Worm (Caenorhabditis elegans) whole organism, L3 larva: ENCODE results near the gene cyp-13A5.

Experiments
- aly-2 ChIP-seq: fragments of 150-350 bp; optimal IDR thresholded peaks from 2 replicates; lab custom pipeline; 2014; ENCODE audit warnings: missing biosample characterization, missing genetic modification characterization
- ceh-16 ChIP-seq: sonication (generic microtip); optimal IDR thresholded peaks from 2 replicates; lab custom pipeline; 2017; ENCODE audit warnings: missing biosample characterization, missing genetic modification characterization
- ceh-9 ChIP-seq: sonication (generic microtip); optimal IDR thresholded peaks from 2 replicates; lab custom pipeline; 2018; ENCODE audit warnings: missing biosample characterization, missing genetic modification characterization
- egl-5 ChIP-seq: fragments of 150-350 bp; optimal IDR thresholded peaks from 2 replicates; lab custom pipeline; 2017; ENCODE audit warnings: missing biosample characterization, missing genetic modification reagents, missing genetic modification characterization, inconsistent platforms
- elt-2 ChIP-seq: sonication (generic microtip); optimal IDR thresholded peaks from 2 replicates; lab custom pipeline; 2016; ENCODE audit warnings: missing genetic modification reagents, mild to moderate bottlenecking, missing genetic modification characterization, missing compliant biosample characterization
- eor-1 ChIP-seq, 2 experiments: fragments of 150-350 bp; optimal IDR thresholded peaks; 2 replicates each; lab custom pipeline; 2014 to 2018; ENCODE audit warnings: missing biosample characterization in 2 of 2, missing genetic modification characterization in 2 of 2
- fkh-2 ChIP-seq: fragments of 150-350 bp; optimal IDR thresholded peaks from 2 replicates; lab custom pipeline; 2014; ENCODE audit warnings: missing biosample characterization, missing genetic modification reagents, missing genetic modification characterization
- fos-1 ChIP-seq: fragments of 150-350 bp; optimal IDR thresholded peaks from 2 replicates; lab custom pipeline; 2014; ENCODE audit warnings: missing biosample characterization, missing genetic modification characterization
- hmg-11 ChIP-seq: sonication (generic microtip); optimal IDR thresholded peaks from 2 replicates; lab custom pipeline; 2016; ENCODE audit warnings: missing genetic modification characterization, missing compliant biosample characterization
- lin-15B ChIP-seq: fragments of 150-350 bp; optimal IDR thresholded peaks from 2 replicates; lab custom pipeline; 2014; ENCODE audit warnings: missing biosample characterization, missing genetic modification characterization
- lin-39 ChIP-seq: fragments of 150-350 bp; optimal IDR thresholded peaks from 2 replicates; lab custom pipeline; 2018; ENCODE audit warnings: missing biosample characterization, missing genetic modification reagents, missing genetic modification characterization
- lsy-12 ChIP-seq: sonication (generic microtip); optimal IDR thresholded peaks from 2 replicates; lab custom pipeline; 2016; ENCODE audit warnings: mild to moderate bottlenecking, missing genetic modification characterization, missing compliant biosample characterization
- mdl-1 ChIP-seq: fragments of 150-350 bp; optimal IDR thresholded peaks from 2 replicates; lab custom pipeline; 2014; ENCODE audit warnings: missing biosample characterization, missing genetic modification characterization
- mml-1 ChIP-seq: fragments of 150-350 bp; sonication (generic microtip); optimal IDR thresholded peaks from 3 replicates; lab custom pipeline; 2014; ENCODE audit warnings: missing biosample characterization, missing genetic modification characterization
- nfya-1 ChIP-seq: sonication (generic microtip); optimal IDR thresholded peaks from 2 replicates; lab custom pipeline; 2017; ENCODE audit warnings: missing genetic modification characterization, mild to moderate bottlenecking, missing compliant biosample characterization, antibody characterized with exemption, moderate library complexity; ENCODE audit not compliant: insufficient read depth
- nhr-11 ChIP-seq: fragments of 150-350 bp; optimal IDR thresholded peaks from 2 replicates; lab custom pipeline; 2014; ENCODE audit warnings: missing biosample characterization, missing genetic modification characterization
- nhr-23 ChIP-seq: fragments of 150-350 bp; optimal IDR thresholded peaks from 2 replicates; lab custom pipeline; 2014; ENCODE audit warnings: missing biosample characterization, missing genetic modification reagents, missing genetic modification characterization
- nhr-237 ChIP-seq: fragments of 150-350 bp; optimal IDR thresholded peaks from 2 replicates; lab custom pipeline; 2014; ENCODE audit warnings: missing biosample characterization, missing genetic modification characterization
- nhr-25 ChIP-seq: sonication (generic microtip); optimal IDR thresholded peaks from 2 replicates; lab custom pipeline; 2017; ENCODE audit warnings: missing biosample characterization, missing genetic modification characterization
- nhr-28 ChIP-seq: fragments of 150-350 bp; optimal IDR thresholded peaks from 2 replicates; lab custom pipeline; 2014; ENCODE audit warnings: missing biosample characterization, missing genetic modification characterization
- nhr-43 ChIP-seq: sonication (generic microtip); optimal IDR thresholded peaks from 2 replicates; lab custom pipeline; 2016; ENCODE audit warnings: mild to moderate bottlenecking, missing genetic modification characterization, missing compliant biosample characterization; ENCODE audit not compliant: poor library complexity, severe bottlenecking
- nhr-76 ChIP-seq: fragments of 150-350 bp; sonication (generic microtip); optimal IDR thresholded peaks from 5 replicates; lab custom pipeline; 2014; ENCODE audit warnings: missing biosample characterization, missing genetic modification characterization
- nhr-77 ChIP-seq: fragments of 150-350 bp; optimal IDR thresholded peaks from 2 replicates; lab custom pipeline; 2014; ENCODE audit warnings: missing biosample characterization, missing genetic modification characterization
- pha-4 ChIP-seq: fragments of 150-350 bp; optimal IDR thresholded peaks from 2 replicates; lab custom pipeline; 2014; ENCODE audit warnings: missing biosample characterization, missing genetic modification reagents, missing genetic modification characterization
- pqm-1 ChIP-seq: fragments of 150-350 bp; optimal IDR thresholded peaks from 2 replicates; lab custom pipeline; 2017; ENCODE audit warnings: missing biosample characterization, missing genetic modification characterization, inconsistent platforms
- skn-1 ChIP-seq: fragments of 150-350 bp; optimal IDR thresholded peaks from 2 replicates; lab custom pipeline; 2014; ENCODE audit warnings: missing biosample characterization, missing genetic modification characterization
- snpc-4 ChIP-seq: fragments of 150-350 bp; optimal IDR thresholded peaks from 2 replicates; lab custom pipeline; 2014; ENCODE audit warnings: missing biosample characterization, missing genetic modification characterization
- tbx-2 ChIP-seq: sonication (generic microtip); optimal IDR thresholded peaks from 2 replicates; lab custom pipeline; 2016; ENCODE audit warnings: mild to moderate bottlenecking, missing genetic modification characterization, missing compliant biosample characterization
- unc-39 ChIP-seq: sonication (generic microtip); optimal IDR thresholded peaks from 4 replicates; lab custom pipeline; 2017; ENCODE audit warnings: missing biosample characterization, missing genetic modification characterization
- unc-62 ChIP-seq: fragments of 150-350 bp; sonication (generic microtip); optimal IDR thresholded peaks from 4 replicates; lab custom pipeline; 2014; ENCODE audit warnings: missing biosample characterization, missing genetic modification reagents, missing genetic modification characterization
- zag-1 ChIP-seq: fragments of 150-350 bp; optimal IDR thresholded peaks from 2 replicates; lab custom pipeline; 2014; ENCODE audit warnings: missing biosample characterization, missing genetic modification characterization
- ztf-11 ChIP-seq: fragments of 150-350 bp; optimal IDR thresholded peaks from 2 replicates; lab custom pipeline; 2014; ENCODE audit warnings: missing biosample characterization, missing genetic modification characterization
- ztf-4 ChIP-seq: fragments of 150-350 bp; optimal IDR thresholded peaks from 2 replicates; lab custom pipeline; 2014; ENCODE audit warnings: missing biosample characterization, missing genetic modification characterization

cyp-13A5 gene

ce11 chrII:9778495-9778894, 21.7 kb downstream of the cyp-13A5 start:
- no peak for TF ChIP-seq fkh-2
- peak; percentile 75 for TF ChIP-seq nhr-11

DNA sequence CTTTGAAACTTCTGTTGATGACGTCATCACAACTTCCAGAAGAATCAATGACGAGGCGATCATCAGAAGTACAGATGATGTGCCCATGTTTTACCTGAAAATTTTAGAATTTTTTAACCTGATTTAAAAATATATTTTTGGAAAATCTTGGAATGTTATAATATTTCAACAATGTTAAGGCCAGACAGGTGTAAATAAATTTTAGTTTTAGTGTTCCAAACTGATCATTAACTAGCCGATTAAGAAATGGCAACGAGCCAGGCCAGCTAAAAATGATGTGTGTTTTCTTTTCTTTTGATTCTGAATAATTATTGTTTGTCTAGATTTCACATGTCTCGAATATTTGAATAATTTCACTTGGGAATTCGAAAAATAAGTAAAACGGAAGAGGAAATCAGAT, 24.4 kb downstream of the cyp-13A5 start, which contains the start of gene T10B9.9:
TSS of gene T10B9.9 (minus strand) at position 101 of the 400 bp plus-strand sequence.
- TF ChIP-seq unc-39 (no peak), nhr-77 (no peak), lsy-12 (tag; lab: Kevin White, UChicago) (no peak), nhr-28 (no peak), ceh-9 (tag; lab: Kevin White, UChicago) (no peak), nhr-237 (tag; lab: Kevin White, UChicago) (no peak), mml-1 (tag; lab: Kevin White, UChicago) (no peak), lin-15B (tag; lab: Kevin White, UChicago) (no peak), ztf-11 (tag; lab: Kevin White, UChicago) (no peak), egl-5 (tag; lab: Kevin White, UChicago) (no peak), fos-1 (tag; lab: Kevin White, UChicago) (no peak), mdl-1 (tag; lab: Kevin White, UChicago) (no peak), nhr-43 (tag; lab: Kevin White, UChicago) (no peak), skn-1 (tag; lab: Kevin White, UChicago) (no peak), pqm-1 (tag; lab: Kevin White, UChicago) (no peak), aly-2 (no peak), unc-62 (GFP tag; lab: Kevin White, UChicago) (no peak), nhr-76 (no peak)

- peak; percentile 42 for TF ChIP-seq ztf-4 (tag; lab: Kevin White, UChicago)
- peak; percentile 40 for TF ChIP-seq tbx-2 (tag; lab: Kevin White, UChicago)
- TF ChIP-seq lin-15B (tag; lab: Kevin White, UChicago) = peak; percentile 1
- TF ChIP-seq lsy-12 (tag; lab: Kevin White, UChicago) = peak; percentile 77
- TF ChIP-seq nhr-25 (tag; lab: Kevin White, UChicago) = peak; percentile 57
- TF ChIP-seq zag-1 (tag; lab: Kevin White, UChicago) = no peak
- peak; percentile 27 for TF ChIP-seq snpc-4
- no peak for TF ChIP-seq eor-1 (tag; optimal IDR thresholded peaks at IDR 0.05; lab: Kevin White, UChicago)
- TF ChIP-seq ceh-16 = no peak
- TF ChIP-seq nhr-28 = no peak
- TF ChIP-seq pha-4 = peak; percentile 43
- peak; percentile 22 for TF ChIP-seq skn-1 (tag; lab: Kevin White, UChicago)
- peak; percentile 60 for TF ChIP-seq nfya-1 (tag; lab: Kevin White, UChicago)
- TF ChIP-seq elt-2 (tag; lab: Kevin White, UChicago) = peak; percentile 46
- peak; percentile 77 for TF ChIP-seq hmg-11 (tag; lab: Kevin White, UChicago)
- TF ChIP-seq nhr-43 (tag; lab: Kevin White, UChicago) = peak; percentile 79
- no peak for TF ChIP-seq nhr-76
- peak; percentile 78 for TF ChIP-seq nhr-23
- TF ChIP-seq lin-39 (tag; lab: Kevin White, UChicago) = peak; percentile 39
These were observed 25.5 kb downstream of the cyp-13A5 start for ce11 chrII:9774653-9775052.

DNA sequence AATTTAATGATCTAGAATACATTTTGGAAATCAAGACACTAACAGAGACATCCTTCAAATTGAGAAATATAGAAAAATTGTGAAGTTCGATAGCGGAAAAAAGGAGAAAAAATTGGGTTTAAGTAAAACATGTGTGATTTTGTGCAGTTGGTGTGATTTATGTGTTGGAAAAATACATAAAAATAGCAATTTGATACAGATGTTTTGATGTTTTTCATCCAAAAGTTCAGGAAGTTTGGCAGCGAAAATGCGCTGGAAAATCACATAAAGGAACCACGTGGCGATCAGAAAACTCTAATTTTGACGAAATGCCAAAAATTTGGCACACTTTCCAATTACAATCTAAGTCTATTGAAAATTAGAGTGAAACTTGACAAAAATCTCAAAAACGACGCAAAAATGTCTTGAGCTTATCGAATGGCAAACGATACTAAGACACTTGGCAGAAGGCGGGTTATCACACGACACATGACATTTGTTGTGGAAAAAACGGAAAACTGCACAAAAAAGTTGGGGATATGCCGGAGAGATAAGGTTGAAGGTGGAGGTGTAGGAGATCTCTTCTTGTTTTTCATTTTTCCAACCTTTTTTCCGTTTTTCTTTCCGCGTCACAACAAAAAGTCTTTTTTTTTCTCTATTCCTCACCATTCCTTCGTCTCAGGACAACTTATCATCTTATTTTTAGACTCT, 26.1 kb downstream of the cyp-13A5 start, which contains the start of gene ZK1321.4:
TSS of gene ZK1321.4 (minus strand) at position 51 of the 690 bp plus-strand sequence.
- no peak for TF ChIP-seq tbx-2 (tag; lab: Kevin White, UChicago)
- peak; percentile 22 for TF ChIP-seq nfya-1 (tag; lab: Kevin White, UChicago)
- TF ChIP-seq snpc-4 = no peak
- no peak for TF ChIP-seq pqm-1 (tag; lab: Kevin White, UChicago)
- TF ChIP-seq, all 47 proteins: peak for 1
